Worm (Caenorhabditis elegans) whole organism, L3 larva: Measurements from ENCODE around the gene B0035.22.

ENCODE experiments used
- ama-1 ChIP-seq: fragments of 150-350 bp; optimal IDR thresholded peaks from 2 replicates; lab custom pipeline; 2018
- ceh-16 ChIP-seq: sonication (generic microtip); optimal IDR thresholded peaks from 2 replicates; lab custom pipeline; 2017; ENCODE audit warnings: missing biosample characterization, missing genetic modification characterization
- ceh-28 ChIP-seq: fragments of 150-350 bp; optimal IDR thresholded peaks from 2 replicates; lab custom pipeline; 2014; ENCODE audit warnings: missing biosample characterization, missing genetic modification reagents, missing genetic modification characterization
- ceh-82 ChIP-seq: fragments of 150-350 bp; optimal IDR thresholded peaks from 2 replicates; lab custom pipeline; 2014; ENCODE audit warnings: missing biosample characterization, missing genetic modification characterization
- egl-27 ChIP-seq: sonication (generic microtip); optimal IDR thresholded peaks from 4 replicates; lab custom pipeline; 2017; ENCODE audit warnings: missing biosample characterization, missing genetic modification reagents, missing genetic modification characterization
- elt-1 ChIP-seq: fragments of 150-350 bp; optimal IDR thresholded peaks from 2 replicates; lab custom pipeline; 2014; ENCODE audit warnings: missing biosample characterization, missing genetic modification characterization
- elt-2 ChIP-seq: sonication (generic microtip); optimal IDR thresholded peaks from 2 replicates; lab custom pipeline; 2016; ENCODE audit warnings: missing genetic modification reagents, mild to moderate bottlenecking, missing genetic modification characterization, missing compliant biosample characterization
- elt-3 ChIP-seq, 3 experiments: fragments of 150-350 bp in 1 of 3; sonication (generic microtip) in 2 of 3; optimal IDR thresholded peaks; 2 replicates in 2 of 3; 4 replicates in 1 of 3; lab custom pipeline; 2014 to 2017; ENCODE audit warnings: missing biosample characterization in 3 of 3, missing genetic modification characterization in 3 of 3
- eor-1 ChIP-seq, 2 experiments: fragments of 150-350 bp; optimal IDR thresholded peaks; 2 replicates each; lab custom pipeline; 2014 to 2018; ENCODE audit warnings: missing biosample characterization in 2 of 2, missing genetic modification characterization in 2 of 2
- fkh-10 ChIP-seq: sonication (generic microtip); optimal IDR thresholded peaks from 2 replicates; lab custom pipeline; 2017; ENCODE audit warnings: missing biosample characterization, missing genetic modification reagents, missing genetic modification characterization
- fkh-2 ChIP-seq: fragments of 150-350 bp; optimal IDR thresholded peaks from 2 replicates; lab custom pipeline; 2014; ENCODE audit warnings: missing biosample characterization, missing genetic modification reagents, missing genetic modification characterization
- fos-1 ChIP-seq: fragments of 150-350 bp; optimal IDR thresholded peaks from 2 replicates; lab custom pipeline; 2014; ENCODE audit warnings: missing biosample characterization, missing genetic modification characterization
- jun-1 ChIP-seq: fragments of 150-350 bp; optimal IDR thresholded peaks from 2 replicates; lab custom pipeline; 2014; ENCODE audit warnings: missing biosample characterization, missing genetic modification reagents, missing genetic modification characterization
- lin-15B ChIP-seq: fragments of 150-350 bp; optimal IDR thresholded peaks from 2 replicates; lab custom pipeline; 2014; ENCODE audit warnings: missing biosample characterization, missing genetic modification characterization
- lin-39 ChIP-seq: fragments of 150-350 bp; optimal IDR thresholded peaks from 2 replicates; lab custom pipeline; 2018; ENCODE audit warnings: missing biosample characterization, missing genetic modification reagents, missing genetic modification characterization
- mdl-1 ChIP-seq: fragments of 150-350 bp; optimal IDR thresholded peaks from 2 replicates; lab custom pipeline; 2014; ENCODE audit warnings: missing biosample characterization, missing genetic modification characterization
- mml-1 ChIP-seq: fragments of 150-350 bp; sonication (generic microtip); optimal IDR thresholded peaks from 3 replicates; lab custom pipeline; 2014; ENCODE audit warnings: missing biosample characterization, missing genetic modification characterization
- nhr-12 ChIP-seq: fragments of 150-350 bp; optimal IDR thresholded peaks from 2 replicates; lab custom pipeline; 2014; ENCODE audit warnings: missing biosample characterization, missing genetic modification characterization
- nhr-23 ChIP-seq: fragments of 150-350 bp; optimal IDR thresholded peaks from 2 replicates; lab custom pipeline; 2014; ENCODE audit warnings: missing biosample characterization, missing genetic modification reagents, missing genetic modification characterization
- nhr-237 ChIP-seq: fragments of 150-350 bp; optimal IDR thresholded peaks from 2 replicates; lab custom pipeline; 2014; ENCODE audit warnings: missing biosample characterization, missing genetic modification characterization
- nhr-28 ChIP-seq: fragments of 150-350 bp; optimal IDR thresholded peaks from 2 replicates; lab custom pipeline; 2014; ENCODE audit warnings: missing biosample characterization, missing genetic modification characterization
- nhr-43 ChIP-seq: sonication (generic microtip); optimal IDR thresholded peaks from 2 replicates; lab custom pipeline; 2016; ENCODE audit warnings: mild to moderate bottlenecking, missing genetic modification characterization, missing compliant biosample characterization; ENCODE audit not compliant: poor library complexity, severe bottlenecking
- nhr-67 ChIP-seq: fragments of 150-350 bp; optimal IDR thresholded peaks from 2 replicates; lab custom pipeline; 2014; ENCODE audit warnings: missing biosample characterization, missing genetic modification characterization
- nhr-76 ChIP-seq: fragments of 150-350 bp; sonication (generic microtip); optimal IDR thresholded peaks from 5 replicates; lab custom pipeline; 2014; ENCODE audit warnings: missing biosample characterization, missing genetic modification characterization
- pha-4 ChIP-seq: fragments of 150-350 bp; optimal IDR thresholded peaks from 2 replicates; lab custom pipeline; 2014; ENCODE audit warnings: missing biosample characterization, missing genetic modification reagents, missing genetic modification characterization
- sea-2 ChIP-seq: fragments of 150-350 bp; sonication (generic microtip); optimal IDR thresholded peaks from 4 replicates; lab custom pipeline; 2014; ENCODE audit warnings: missing biosample characterization, missing genetic modification reagents, missing genetic modification characterization
- skn-1 ChIP-seq: fragments of 150-350 bp; optimal IDR thresholded peaks from 2 replicates; lab custom pipeline; 2014; ENCODE audit warnings: missing biosample characterization, missing genetic modification characterization
- snpc-4 ChIP-seq: fragments of 150-350 bp; optimal IDR thresholded peaks from 2 replicates; lab custom pipeline; 2014; ENCODE audit warnings: missing biosample characterization, missing genetic modification characterization
- tbx-2 ChIP-seq: sonication (generic microtip); optimal IDR thresholded peaks from 2 replicates; lab custom pipeline; 2016; ENCODE audit warnings: mild to moderate bottlenecking, missing genetic modification characterization, missing compliant biosample characterization
- unc-39 ChIP-seq: sonication (generic microtip); optimal IDR thresholded peaks from 4 replicates; lab custom pipeline; 2017; ENCODE audit warnings: missing biosample characterization, missing genetic modification characterization
- zag-1 ChIP-seq: fragments of 150-350 bp; optimal IDR thresholded peaks from 2 replicates; lab custom pipeline; 2014; ENCODE audit warnings: missing biosample characterization, missing genetic modification characterization
- ztf-4 ChIP-seq: fragments of 150-350 bp; optimal IDR thresholded peaks from 2 replicates; lab custom pipeline; 2014; ENCODE audit warnings: missing biosample characterization, missing genetic modification characterization

B0035.22 gene

ce11 chrIV:11311484-11311883, 3.5 kb upstream of the B0035.22 start:
- TF ChIP-seq nhr-76 (tag; lab: Kevin White, UChicago) (no peak), ceh-82 (no peak), sea-2 (GFP tag; lab: Kevin White, UChicago) (no peak), fkh-2 (no peak), nhr-23 (tag; lab: Kevin White, UChicago) (no peak)

DNA sequence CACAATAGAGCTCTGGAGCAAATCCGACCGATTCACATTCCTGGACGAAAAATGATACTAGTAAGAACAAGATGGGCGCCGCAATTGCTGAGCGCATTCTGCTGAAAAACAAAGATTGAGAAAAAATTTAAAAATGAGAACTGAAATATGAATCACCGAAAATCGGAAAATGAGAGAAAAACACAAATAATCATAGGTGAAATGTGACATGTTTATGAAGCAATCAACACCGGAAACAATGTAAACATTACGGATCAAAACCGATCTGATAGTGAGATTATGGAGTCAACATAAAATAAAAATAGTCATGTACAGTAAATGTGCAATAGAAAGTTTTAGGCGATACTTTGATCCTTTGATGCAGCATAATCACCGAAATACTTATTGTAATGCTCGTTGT, 1.1 kb upstream of the B0035.22 start, which contains the start of gene dnj-2:
TSS of gene dnj-2 (minus strand) at position 101 of the 400 bp plus-strand sequence.
- TF ChIP-seq elt-1 (tag; lab: Kevin White, UChicago) = no peak

DNA sequence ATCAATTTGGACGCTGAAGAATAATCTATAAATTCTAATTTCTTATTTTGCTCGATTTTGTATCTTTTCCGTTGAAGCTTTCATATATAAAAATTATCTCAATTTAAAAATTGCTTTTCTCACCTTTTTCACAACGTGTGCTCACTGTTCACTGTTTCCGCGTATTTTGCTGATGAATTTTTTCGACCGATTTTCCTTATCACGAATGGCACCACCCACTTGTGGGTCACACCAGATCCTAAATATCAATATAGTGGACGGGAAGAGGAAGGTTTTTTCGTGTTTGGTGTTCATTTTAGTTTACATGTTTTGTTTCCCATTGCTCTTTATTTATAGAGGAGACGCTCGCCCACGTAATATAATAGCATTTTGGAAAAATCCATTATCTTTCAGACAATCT, 735 bp downstream of the B0035.22 start:
- TF ChIP-seq ama-1 (lab: Kevin White, UChicago) (no peak), eor-1 (tag; optimal IDR thresholded peaks at IDR 0.05; lab: Kevin White, UChicago) (no peak), sea-2 (GFP tag; lab: Kevin White, UChicago) (no peak), fos-1 (no peak), elt-2 (tag; lab: Kevin White, UChicago) (no peak), egl-27 (tag; lab: Kevin White, UChicago) (no peak), nhr-12 (tag; lab: Kevin White, UChicago) (no peak), ceh-82 (no peak), nhr-43 (tag; lab: Kevin White, UChicago) (no peak), lin-39 (tag; lab: Kevin White, UChicago) (no peak), ztf-4 (tag; lab: Kevin White, UChicago) (no peak), zag-1 (no peak)

- TF ChIP-seq unc-39 (tag; lab: Kevin White, UChicago) (no peak), skn-1 (peak; percentile 81)
These were observed 1.2 kb downstream of the B0035.22 start for ce11 chrIV:11316106-11316505.

DNA sequence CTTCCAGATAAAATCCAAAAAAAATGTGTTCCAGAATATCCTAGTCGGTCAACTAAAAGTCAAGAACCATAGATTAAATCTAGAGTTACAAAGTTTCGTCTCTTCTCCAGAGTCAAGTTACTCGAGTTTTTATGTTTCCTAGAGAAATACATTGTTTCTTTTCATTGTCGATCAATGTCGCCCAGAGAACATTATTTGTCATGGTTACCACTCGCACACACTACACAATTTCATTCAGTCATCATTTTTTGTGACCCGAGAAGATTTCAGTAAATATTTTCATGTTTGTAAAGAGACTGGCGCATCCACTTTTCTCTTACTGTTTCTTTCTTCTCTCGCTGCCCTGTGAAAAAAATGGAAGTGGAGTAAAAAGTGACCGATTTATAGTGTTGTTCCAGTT, 1.7 kb downstream of the B0035.22 start:
- TF ChIP-seq nhr-67 (tag; lab: Kevin White, UChicago) = no peak
- peak; percentile 57 for TF ChIP-seq pha-4
- no peak for TF ChIP-seq snpc-4 (tag; lab: Kevin White, UChicago)
- TF ChIP-seq fkh-10 = no peak
- TF ChIP-seq elt-3 (tag; optimal IDR thresholded peaks at IDR 0.05; lab: Kevin White, UChicago) = no peak
- no peak for TF ChIP-seq jun-1
- TF ChIP-seq nhr-43 (tag; lab: Kevin White, UChicago) = no peak
- TF ChIP-seq unc-39 (tag; lab: Kevin White, UChicago) = no peak

- TF ChIP-seq elt-2 (tag; lab: Kevin White, UChicago) (no peak), fkh-2 (no peak), skn-1 (no peak), nhr-23 (tag; lab: Kevin White, UChicago) (no peak), nhr-43 (tag; lab: Kevin White, UChicago) (no peak), lin-39 (tag; lab: Kevin White, UChicago) (no peak), elt-1 (tag; lab: Kevin White, UChicago) (no peak), ceh-28 (tag; lab: Kevin White, UChicago) (no peak), nhr-237 (tag; lab: Kevin White, UChicago) (no peak), tbx-2 (tag; lab: Kevin White, UChicago) (no peak), pha-4 (no peak), lin-15B (no peak), mdl-1 (no peak), mml-1 (no peak), nhr-67 (tag; lab: Kevin White, UChicago) (no peak), nhr-28 (tag; lab: Kevin White, UChicago) (no peak), ceh-16 (tag; lab: Kevin White, UChicago) (no peak)
These were observed 2.2 kb downstream of the B0035.22 start, which contains the start of gene gspd-1 for ce11 chrIV:11317119-11317518. Gene gspd-1 (plus strand): TSS chrIV:11317419.
